Worm (Caenorhabditis elegans) whole organism, early embryonic: Measurements from ENCODE around the gene slc-17.7.

Experiments
- B0310.2 ChIP-seq: sonication (generic microtip); optimal IDR thresholded peaks from 2 replicates; lab custom pipeline; 2016; ENCODE audit warnings: mild to moderate bottlenecking, missing genetic modification characterization, missing compliant biosample characterization
- F13C5.2 ChIP-seq: sonication (generic microtip); optimal IDR thresholded peaks from 2 replicates; lab custom pipeline; 2017; ENCODE audit warnings: mild to moderate bottlenecking, missing genetic modification characterization, inconsistent platforms, missing compliant biosample characterization
- aly-1 ChIP-seq: sonication (generic microtip); optimal IDR thresholded peaks from 2 replicates; lab custom pipeline; 2016; ENCODE audit warnings: missing genetic modification characterization, missing compliant biosample characterization
- ama-1 ChIP-seq: fragments of 150-350 bp; optimal IDR thresholded peaks from 2 replicates; lab custom pipeline; 2014
- ceh-13 ChIP-seq: fragments of 200-800 bp; sonication (Bioruptor generic); optimal IDR thresholded peaks from 2 replicates; lab custom pipeline; 2018; ENCODE audit warnings: mild to moderate bottlenecking, missing genetic modification characterization, missing compliant biosample characterization
- ceh-36 ChIP-seq: sonication (generic microtip); optimal IDR thresholded peaks from 2 replicates; lab custom pipeline; 2016; ENCODE audit warnings: missing genetic modification characterization, inconsistent platforms, missing compliant biosample characterization
- ets-7 ChIP-seq: sonication (generic microtip); optimal IDR thresholded peaks from 2 replicates; lab custom pipeline; 2016; ENCODE audit warnings: missing genotype, missing genetic modification characterization, missing compliant biosample characterization
- flt-1 ChIP-seq: fragments of 200-800 bp; sonication (Bioruptor generic); IDR thresholded peaks from 2 replicates; pipeline ENCODE4 v1.3.6; 2022; ENCODE audit warnings: missing genetic modification characterization, missing compliant biosample characterization
- hmbx-1 ChIP-seq: sonication (generic microtip); optimal IDR thresholded peaks from 2 replicates; lab custom pipeline; 2016; ENCODE audit warnings: mild to moderate bottlenecking, missing genetic modification characterization, missing compliant biosample characterization
- hmg-4 ChIP-seq: fragments of 200-800 bp; sonication (Bioruptor generic); optimal IDR thresholded peaks from 2 replicates; lab custom pipeline; 2018; ENCODE audit warnings: mild to moderate bottlenecking, missing genetic modification characterization, missing compliant biosample characterization
- hnd-1 ChIP-seq: sonication (generic microtip); optimal IDR thresholded peaks from 2 replicates; lab custom pipeline; 2016; ENCODE audit warnings: missing genetic modification characterization, missing compliant biosample characterization
- pes-1 ChIP-seq: fragments of 200-800 bp; sonication (Bioruptor generic); IDR thresholded peaks from 2 replicates; pipeline ENCODE4 v1.3.6; 2022; ENCODE audit warnings: missing genetic modification reagents, missing genetic modification characterization, missing compliant biosample characterization
- scrt-1 ChIP-seq: fragments of 200-800 bp; sonication (Bioruptor generic); IDR thresholded peaks from 2 replicates; pipeline ENCODE4 v1.3.6; 2022; ENCODE audit warnings: missing genetic modification characterization, missing compliant biosample characterization
- sea-1 ChIP-seq: fragments of 200-800 bp; sonication (Bioruptor generic); conservative IDR thresholded peaks from 2 replicates; pipeline ENCODE4 v1.3.6; 2022; ENCODE audit warnings: missing genetic modification characterization, missing compliant biosample characterization
- tbx-11 ChIP-seq: fragments of 200-800 bp; sonication (Bioruptor generic); IDR thresholded peaks from 2 replicates; pipeline ENCODE4 v1.3.6; 2022; ENCODE audit warnings: missing genetic modification characterization, missing compliant biosample characterization
- tbx-37 ChIP-seq: fragments of 200-800 bp; sonication (Bioruptor generic); conservative IDR thresholded peaks from 2 replicates; pipeline ENCODE4 v1.3.6; 2022; ENCODE audit warnings: missing genetic modification reagents, missing genetic modification characterization, missing compliant biosample characterization
- tra-4 ChIP-seq: sonication (generic microtip); optimal IDR thresholded peaks from 2 replicates; lab custom pipeline; 2017; ENCODE audit warnings: missing genetic modification characterization, missing compliant biosample characterization

Gene slc-17.7

DNA sequence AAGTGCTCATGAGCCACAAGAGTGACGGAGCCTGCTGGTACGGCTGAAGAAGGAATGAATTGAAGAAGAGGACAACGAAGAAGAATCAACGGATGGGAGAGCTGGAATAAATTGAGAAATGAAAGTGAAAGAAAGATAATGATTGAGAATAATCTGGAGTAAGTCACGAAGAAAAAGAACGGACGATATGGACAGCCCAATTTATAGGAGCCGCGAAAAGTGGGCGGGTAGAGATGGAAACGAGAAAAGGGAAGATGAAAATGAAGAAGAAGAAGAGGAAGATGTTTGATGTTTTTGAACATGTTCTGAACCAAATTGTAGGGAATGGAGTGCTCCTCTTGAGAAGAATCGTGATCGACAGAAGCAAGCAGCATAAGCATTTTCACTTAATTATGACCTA lies at the start of gene slc-17.7:
Gene slc-17.7, minus strand, starts transcription at position 101 of the 400 bp plus-strand sequence.
- TF ChIP-seq tra-4, result no peak
- no peak for TF ChIP-seq ceh-36 (tag; lab: Kevin White, UChicago)
- TF ChIP-seq tbx-11 (GFP tag; lab: Robert Waterston, UW), result no peak
- TF ChIP-seq ets-7 (tag; lab: Kevin White, UChicago), result no peak
- no peak for TF ChIP-seq ama-1
- TF ChIP-seq hmbx-1 (tag; lab: Kevin White, UChicago), result no peak
- no peak for TF ChIP-seq hmg-4 (GFP tag; lab: Kevin White, UChicago)
- TF ChIP-seq pes-1 (GFP tag; lab: Robert Waterston, UW), result no peak
- no peak for TF ChIP-seq scrt-1 (GFP tag; lab: Robert Waterston, UW)

DNA sequence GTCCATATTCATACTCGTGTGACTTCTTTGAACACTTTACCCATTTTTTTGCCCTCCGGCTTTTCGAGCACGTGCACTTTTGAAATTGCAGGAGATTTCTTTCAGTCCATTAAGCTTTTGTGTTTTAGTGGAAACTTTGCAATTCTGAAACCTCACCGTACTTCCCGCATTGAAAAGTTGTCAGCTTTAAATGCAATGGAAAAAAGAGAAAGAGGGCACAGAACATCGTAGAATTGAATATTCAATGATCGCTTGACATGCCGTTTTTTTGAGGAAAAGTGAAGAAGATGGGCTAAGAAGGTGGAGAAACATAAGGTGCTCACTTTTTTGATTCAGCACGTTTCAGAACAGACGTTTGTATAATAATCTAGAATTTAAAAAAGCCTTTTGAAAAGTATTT lies 48.1 kb upstream of the slc-17.7 start:
- TF ChIP-seq F13C5.2 (tag; lab: Kevin White, UChicago) (no peak), ceh-36 (tag; lab: Kevin White, UChicago) (no peak), aly-1 (tag; lab: Kevin White, UChicago) (no peak), scrt-1 (GFP tag; lab: Robert Waterston, UW) (no peak), hmg-4 (GFP tag; lab: Kevin White, UChicago) (no peak), pes-1 (GFP tag; lab: Robert Waterston, UW) (no peak), ceh-13 (GFP tag; lab: Kevin White, UChicago) (no peak), tra-4 (no peak), hnd-1 (no peak), B0310.2 (tag; lab: Kevin White, UChicago) (no peak), tbx-11 (GFP tag; lab: Robert Waterston, UW) (no peak), sea-1 (GFP tag; lab: Robert Waterston, UW) (no peak), flt-1 (GFP tag; lab: Robert Waterston, UW) (no peak), hmbx-1 (tag; lab: Kevin White, UChicago) (no peak), ama-1 (no peak)

DNA sequence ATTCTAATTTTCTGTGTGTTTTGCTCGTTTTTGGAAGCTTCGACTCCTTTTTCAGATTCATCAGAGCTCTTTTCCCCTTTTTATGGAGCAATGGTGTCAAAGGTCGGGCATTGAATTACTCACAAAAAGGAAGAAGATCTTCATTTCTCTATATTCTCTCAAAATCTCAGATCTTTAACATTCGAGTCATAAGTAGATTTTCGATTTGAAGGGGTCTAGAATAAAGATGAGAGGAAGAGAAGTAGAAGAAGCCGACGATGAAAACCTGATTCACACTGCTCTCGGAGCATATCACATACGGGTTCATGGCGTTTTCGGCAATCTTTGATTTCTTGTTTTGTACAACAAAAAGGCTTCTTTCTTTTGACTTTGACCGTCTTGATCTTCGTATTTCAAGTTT lies 46.1 kb upstream of the slc-17.7 start:
- TF ChIP-seq sea-1 (GFP tag; lab: Robert Waterston, UW) (no peak), scrt-1 (GFP tag; lab: Robert Waterston, UW) (no peak), ceh-13 (GFP tag; lab: Kevin White, UChicago) (no peak), tbx-11 (GFP tag; lab: Robert Waterston, UW) (no peak), ets-7 (tag; lab: Kevin White, UChicago) (no peak), hmbx-1 (tag; lab: Kevin White, UChicago) (no peak), B0310.2 (tag; lab: Kevin White, UChicago) (no peak), hnd-1 (no peak), aly-1 (tag; lab: Kevin White, UChicago) (no peak), tbx-37 (GFP tag; lab: Robert Waterston, UW) (no peak), ceh-36 (tag; lab: Kevin White, UChicago) (no peak), hmg-4 (GFP tag; lab: Kevin White, UChicago) (no peak), ama-1 (no peak), F13C5.2 (tag; lab: Kevin White, UChicago) (no peak)

DNA sequence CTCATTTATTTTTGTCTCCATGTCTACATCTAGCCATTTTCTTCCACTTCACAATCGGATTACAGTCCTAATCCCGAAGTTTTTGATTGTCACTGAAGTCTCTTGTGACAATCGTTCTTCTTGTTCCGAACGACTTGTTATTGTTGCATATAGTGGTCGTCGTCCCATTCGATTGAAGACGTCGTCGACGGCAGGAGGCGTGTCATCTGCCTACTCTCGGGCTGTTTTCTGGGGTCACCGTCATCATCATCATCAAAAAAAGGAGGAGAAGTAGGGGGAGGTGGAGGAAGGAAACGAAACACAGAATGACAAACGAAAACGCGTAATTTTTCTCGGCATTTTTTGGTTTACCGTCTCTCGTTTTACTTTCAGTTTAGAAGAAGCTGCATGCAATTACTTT lies 38.8 kb upstream of the slc-17.7 start, which contains the start of gene F44A2.3:
Gene F44A2.3, plus strand, starts transcription at position 301 of the 400 bp plus-strand sequence.
- no peak for TF ChIP-seq hmbx-1 (tag; lab: Kevin White, UChicago)
- no peak for TF ChIP-seq flt-1 (GFP tag; lab: Robert Waterston, UW)
- TF ChIP-seq hnd-1, result no peak
- TF ChIP-seq tbx-37 (GFP tag; lab: Robert Waterston, UW), result no peak
- no peak for TF ChIP-seq pes-1 (GFP tag; lab: Robert Waterston, UW)
- TF ChIP-seq scrt-1 (GFP tag; lab: Robert Waterston, UW), result no peak
- TF ChIP-seq ceh-36 (tag; lab: Kevin White, UChicago), result no peak
- TF ChIP-seq ceh-13 (GFP tag; lab: Kevin White, UChicago), result no peak
- TF ChIP-seq tbx-11 (GFP tag; lab: Robert Waterston, UW), result no peak
- TF ChIP-seq hmg-4 (GFP tag; lab: Kevin White, UChicago), result no peak
- no peak for TF ChIP-seq B0310.2 (tag; lab: Kevin White, UChicago)
- no peak for TF ChIP-seq sea-1 (GFP tag; lab: Robert Waterston, UW)
- TF ChIP-seq F13C5.2 (tag; lab: Kevin White, UChicago), result no peak
- TF ChIP-seq ets-7 (tag; lab: Kevin White, UChicago), result no peak
- no peak for TF ChIP-seq tra-4
- no peak for TF ChIP-seq aly-1 (tag; lab: Kevin White, UChicago)

DNA sequence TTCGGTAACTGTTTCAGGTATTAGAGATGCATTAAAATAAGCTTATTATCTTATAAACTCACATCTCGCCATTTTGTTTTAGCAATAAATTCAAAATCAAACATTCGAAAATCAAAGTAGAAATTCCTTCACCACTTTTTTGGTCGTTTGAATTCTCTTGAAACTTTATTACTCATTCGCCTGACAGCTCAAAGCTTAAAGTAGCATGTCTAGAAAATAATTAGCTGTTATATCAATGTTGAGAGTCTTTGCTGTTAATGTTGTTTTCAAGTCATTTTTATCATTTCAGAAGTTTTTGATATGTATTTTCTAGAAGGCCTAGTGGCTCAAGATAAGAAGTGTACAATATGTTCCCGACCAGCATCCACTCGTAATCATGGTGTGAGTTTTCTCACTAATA lies 36.7 kb upstream of the slc-17.7 start, which contains the start of gene nhr-39:
Gene nhr-39, plus strand, starts transcription at position 301 of the 400 bp plus-strand sequence.
- no peak for TF ChIP-seq hmbx-1 (tag; lab: Kevin White, UChicago)
- no peak for TF ChIP-seq F13C5.2 (tag; lab: Kevin White, UChicago)
- TF ChIP-seq tbx-11 (GFP tag; lab: Robert Waterston, UW), result no peak
- TF ChIP-seq hnd-1, result no peak
- TF ChIP-seq flt-1 (GFP tag; lab: Robert Waterston, UW), result no peak
- no peak for TF ChIP-seq B0310.2 (tag; lab: Kevin White, UChicago)

DNA sequence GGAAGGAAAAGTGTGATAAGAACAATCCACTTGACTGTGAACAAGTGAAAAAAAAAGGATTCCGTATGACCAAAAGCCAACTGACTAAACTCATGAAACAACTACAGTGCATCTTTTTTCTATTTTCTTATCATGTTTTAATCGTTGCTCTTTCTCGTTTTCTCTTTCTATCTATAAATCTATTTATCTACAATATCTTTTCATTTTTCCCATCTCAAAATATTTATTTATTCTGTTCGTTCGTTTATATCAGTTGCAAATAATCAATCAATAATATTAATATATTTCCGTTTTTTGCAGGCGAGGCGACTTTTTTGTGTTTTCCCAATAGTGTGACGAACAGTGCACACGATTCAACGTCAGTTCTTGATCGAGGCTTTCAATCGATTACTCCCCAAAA lies 31.0 kb upstream of the slc-17.7 start, which contains the start of gene F44A2.5:
Gene F44A2.5, plus strand, starts transcription at position 301 of the 400 bp plus-strand sequence.
- TF ChIP-seq B0310.2 (tag; lab: Kevin White, UChicago) (no peak), hmg-4 (GFP tag; lab: Kevin White, UChicago) (no peak), ama-1 (no peak), hmbx-1 (tag; lab: Kevin White, UChicago) (no peak), flt-1 (GFP tag; lab: Robert Waterston, UW) (no peak), tbx-37 (GFP tag; lab: Robert Waterston, UW) (no peak), pes-1 (GFP tag; lab: Robert Waterston, UW) (no peak), ceh-13 (GFP tag; lab: Kevin White, UChicago) (no peak), ets-7 (tag; lab: Kevin White, UChicago) (no peak)

DNA sequence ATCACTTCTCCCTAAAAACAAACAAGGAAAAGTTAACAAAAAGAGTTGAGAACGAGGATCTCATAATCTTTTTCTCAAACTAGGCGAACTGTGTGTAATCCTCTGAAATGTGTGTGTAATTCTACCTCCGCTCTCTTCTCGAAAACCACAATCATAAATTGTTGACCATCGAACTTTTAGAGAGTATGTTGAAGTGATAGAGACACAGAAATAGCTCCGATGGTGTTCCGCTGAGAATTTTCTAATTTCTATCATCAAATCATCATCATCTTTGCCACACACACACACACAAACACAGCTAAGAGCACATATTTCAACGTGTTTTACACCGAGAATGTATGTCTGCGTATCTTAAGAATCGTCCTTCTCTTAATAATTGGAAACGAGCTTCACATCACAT lies 29.3 kb upstream of the slc-17.7 start:
- TF ChIP-seq tbx-11 (GFP tag; lab: Robert Waterston, UW) (no peak), F13C5.2 (tag; lab: Kevin White, UChicago) (no peak), hmbx-1 (tag; lab: Kevin White, UChicago) (no peak), tbx-37 (GFP tag; lab: Robert Waterston, UW) (no peak), scrt-1 (GFP tag; lab: Robert Waterston, UW) (no peak), ceh-36 (tag; lab: Kevin White, UChicago) (no peak), ama-1 (no peak), pes-1 (GFP tag; lab: Robert Waterston, UW) (no peak), ceh-13 (GFP tag; lab: Kevin White, UChicago) (no peak), hmg-4 (GFP tag; lab: Kevin White, UChicago) (no peak), hnd-1 (no peak), aly-1 (tag; lab: Kevin White, UChicago) (no peak), B0310.2 (tag; lab: Kevin White, UChicago) (no peak), sea-1 (GFP tag; lab: Robert Waterston, UW) (no peak), flt-1 (GFP tag; lab: Robert Waterston, UW) (no peak), tra-4 (no peak), ets-7 (tag; lab: Kevin White, UChicago) (no peak)
